Worm (Caenorhabditis elegans) whole organism, mixed stage, embryonic: Measurements from ENCODE around the gene aars-1.
"Not testable (repeated sequence)": the region's sequence is repeated elsewhere in the genome, so short reads cannot be mapped to it uniquely, and the experiment has no call there.

Experiments
- blmp-1 ChIP-seq: fragments of 150-350 bp; optimal IDR thresholded peaks from 2 replicates; lab custom pipeline; 2014; ENCODE audit warnings: missing biosample characterization, missing genetic modification characterization
- elt-3 ChIP-seq: fragments of 150-350 bp; optimal IDR thresholded peaks from 2 replicates; lab custom pipeline; 2014; ENCODE audit warnings: missing biosample characterization, missing genetic modification characterization
- lin-32 ChIP-seq: fragments of 200-800 bp; sonication (Bioruptor generic); optimal IDR thresholded peaks from 2 replicates; lab custom pipeline; 2018; ENCODE audit warnings: mild to moderate bottlenecking, missing genetic modification characterization, missing compliant biosample characterization
- lsy-2 ChIP-seq: fragments of 150-350 bp; optimal IDR thresholded peaks from 2 replicates; lab custom pipeline; 2014; ENCODE audit warnings: missing biosample characterization, missing genetic modification characterization
- mab-5 ChIP-seq: fragments of 150-350 bp; optimal IDR thresholded peaks from 2 replicates; lab custom pipeline; 2014; ENCODE audit warnings: missing biosample characterization, missing genetic modification characterization
- nhr-237 ChIP-seq: fragments of 150-350 bp; optimal IDR thresholded peaks from 2 replicates; lab custom pipeline; 2014; ENCODE audit warnings: missing biosample characterization, missing genetic modification characterization
- nhr-76 ChIP-seq: sonication (generic microtip); optimal IDR thresholded peaks from 2 replicates; lab custom pipeline; 2017; ENCODE audit warnings: missing biosample characterization, missing genetic modification characterization
- snpc-4 ChIP-seq: fragments of 150-350 bp; optimal IDR thresholded peaks from 2 replicates; lab custom pipeline; 2014; ENCODE audit warnings: missing biosample characterization, missing genetic modification characterization
- tbx-8 ChIP-seq: fragments of 200-800 bp; sonication (Bioruptor generic); optimal IDR thresholded peaks from 2 replicates; lab custom pipeline; 2018; ENCODE audit warnings: mild to moderate bottlenecking, missing genetic modification characterization, moderate library complexity, missing compliant biosample characterization
- unc-62 ChIP-seq: fragments of 150-350 bp; optimal IDR thresholded peaks from 2 replicates; lab custom pipeline; 2014; ENCODE audit warnings: missing biosample characterization, missing genetic modification reagents, missing genetic modification characterization

ce11 chrII:11442425-11442824 is 21.9 kb downstream of the aars-1 start, which contains the start of gene ebp-2:
- TF ChIP-seq tbx-8 (GFP tag; lab: Kevin White, UChicago); mab-5; snpc-4 (tag; lab: Kevin White, UChicago); blmp-1; elt-3; nhr-76 (tag; lab: Kevin White, UChicago); nhr-237 (tag; lab: Kevin White, UChicago); lsy-2 (tag; lab: Kevin White, UChicago); lin-32 (GFP tag; lab: Kevin White, UChicago); unc-62 (GFP tag; lab: Kevin White, UChicago): not testable (repeated sequence)
